Fruit fly (Drosophila melanogaster) whole organism, embryonic: ENCODE measurements around the gene in.
A peak's percentile ranks its signal among the peaks of the same experiment; 100 is the strongest.

Experiments
- Atf6 ChIP-seq: fragments of 200-800 bp; sonication (Bioruptor generic); IDR thresholded peaks from 2 replicates; pipeline ENCODE4 v1.3.6; 2022; ENCODE audit warnings: missing biosample characterization, missing genetic modification characterization
- Bteb2 ChIP-seq: fragments of 200-800 bp; sonication (Bioruptor generic); optimal IDR thresholded peaks from 2 replicates; lab custom pipeline; 2016; ENCODE audit warnings: missing biosample characterization, missing genetic modification characterization
- CG10209 ChIP-seq: fragments of 200-800 bp; sonication (Bioruptor generic); optimal IDR thresholded peaks from 3 replicates; lab custom pipeline; 2017; ENCODE audit warnings: missing biosample characterization, mild to moderate bottlenecking, missing genetic modification characterization, missing genetic modification reagents
- CG10654 ChIP-seq: fragments of 200-800 bp; sonication (Bioruptor generic); optimal IDR thresholded peaks from 2 replicates; lab custom pipeline; 2016; ENCODE audit warnings: missing biosample characterization, missing genetic modification characterization
- CG11504 ChIP-seq: fragments of 200-800 bp; sonication (Bioruptor generic); optimal IDR thresholded peaks from 3 replicates; lab custom pipeline; 2019; ENCODE audit warnings: missing biosample characterization, mild to moderate bottlenecking, missing genetic modification characterization, moderate library complexity
- CG11696 ChIP-seq: fragments of 200-800 bp; sonication (Bioruptor generic); IDR thresholded peaks from 2 replicates; pipeline ENCODE4 v1.3.6; 2022; ENCODE audit warnings: missing biosample characterization, missing genetic modification characterization
- CG12659 ChIP-seq: fragments of 200-800 bp; sonication (Bioruptor generic); optimal IDR thresholded peaks from 3 replicates; lab custom pipeline; 2017; ENCODE audit warnings: mild to moderate bottlenecking, missing biosample characterization, missing genetic modification reagents, missing genetic modification characterization
- CG12744 ChIP-seq: fragments of 200-800 bp; sonication (Bioruptor generic); optimal IDR thresholded peaks from 2 replicates; lab custom pipeline; 2016; ENCODE audit warnings: missing biosample characterization, missing genetic modification characterization
- CG13123 ChIP-seq: fragments of 200-800 bp; sonication (Bioruptor generic); optimal IDR thresholded peaks from 2 replicates; lab custom pipeline; 2016; ENCODE audit warnings: missing biosample characterization, missing genetic modification characterization
- CG13296 ChIP-seq: fragments of 200-800 bp; sonication (Bioruptor generic); optimal IDR thresholded peaks from 3 replicates; lab custom pipeline; 2018; ENCODE audit warnings: missing biosample characterization, mild to moderate bottlenecking, missing genetic modification characterization
- CG1602 ChIP-seq: fragments of 200-800 bp; sonication (Bioruptor generic); optimal IDR thresholded peaks from 3 replicates; lab custom pipeline; 2016; ENCODE audit warnings: missing biosample characterization, missing genetic modification characterization
- CG16779 ChIP-seq: fragments of 200-800 bp; sonication (Bioruptor generic); IDR thresholded peaks from 2 replicates; pipeline ENCODE4 v1.3.6; 2022; ENCODE audit warnings: missing biosample characterization, missing genetic modification characterization
- CG17328 ChIP-seq: fragments of 200-800 bp; sonication (Bioruptor generic); IDR thresholded peaks from 2 replicates; pipeline ENCODE4 v1.3.6; 2022; ENCODE audit warnings: missing biosample characterization, missing genetic modification characterization
- CG17385 ChIP-seq: fragments of 200-800 bp; sonication (Bioruptor generic); optimal IDR thresholded peaks from 3 replicates; lab custom pipeline; 2018; ENCODE audit warnings: missing biosample characterization, mild to moderate bottlenecking, missing genetic modification characterization
- CG17912 ChIP-seq: fragments of 200-800 bp; sonication (Bioruptor generic); optimal IDR thresholded peaks from 2 replicates; lab custom pipeline; 2018; ENCODE audit warnings: missing biosample characterization, mild to moderate bottlenecking, missing genetic modification characterization
- CG31224 ChIP-seq: fragments of 200-800 bp; sonication (Bioruptor generic); IDR thresholded peaks from 2 replicates; pipeline ENCODE4 v1.3.6; 2022; ENCODE audit warnings: missing biosample characterization, missing genetic modification characterization
- CG32767 ChIP-seq: fragments of 200-800 bp; sonication (Bioruptor generic); IDR thresholded peaks from 2 replicates; pipeline ENCODE4 v1.3.6; 2022; ENCODE audit warnings: missing biosample characterization, missing genetic modification characterization
- CG33213 ChIP-seq: fragments of 200-800 bp; sonication (Bioruptor generic); optimal IDR thresholded peaks from 3 replicates; lab custom pipeline; 2016; ENCODE audit warnings: missing biosample characterization, missing genetic modification characterization
- CG4424 ChIP-seq: fragments of 200-800 bp; sonication (Bioruptor generic); optimal IDR thresholded peaks from 3 replicates; lab custom pipeline; 2016; ENCODE audit warnings: missing biosample characterization, missing genetic modification characterization
- CG4820 ChIP-seq: fragments of 200-800 bp; sonication (Bioruptor generic); optimal IDR thresholded peaks from 3 replicates; lab custom pipeline; 2016; ENCODE audit warnings: missing biosample characterization, missing genetic modification characterization
- CG6272 ChIP-seq: fragments of 200-800 bp; sonication (Bioruptor generic); IDR thresholded peaks from 2 replicates; pipeline ENCODE4 v1.3.6; 2022; ENCODE audit warnings: missing biosample characterization, missing genetic modification characterization
- CG6813 ChIP-seq: fragments of 200-800 bp; sonication (Bioruptor generic); optimal IDR thresholded peaks from 2 replicates; lab custom pipeline; 2017; ENCODE audit warnings: missing biosample characterization, missing genetic modification characterization, mild to moderate bottlenecking, moderate library complexity, missing genetic modification reagents
- CG7372 ChIP-seq: fragments of 200-800 bp; sonication (Bioruptor generic); IDR thresholded peaks from 2 replicates; pipeline ENCODE4 v1.3.6; 2022; ENCODE audit warnings: missing biosample characterization, missing genetic modification characterization
- CG7745 ChIP-seq: fragments of 200-800 bp; sonication (Bioruptor generic); optimal IDR thresholded peaks from 2 replicates; lab custom pipeline; 2018; ENCODE audit warnings: missing biosample characterization, mild to moderate bottlenecking, missing genetic modification characterization, moderate library complexity
- Dad ChIP-seq: fragments of 200-800 bp; sonication (Bioruptor generic); optimal IDR thresholded peaks from 3 replicates; lab custom pipeline; 2016; ENCODE audit warnings: missing biosample characterization, missing genetic modification characterization
- Dek ChIP-seq: fragments of 200-800 bp; sonication (Bioruptor generic); optimal IDR thresholded peaks from 3 replicates; lab custom pipeline; 2019; ENCODE audit warnings: missing biosample characterization, mild to moderate bottlenecking, missing genetic modification characterization, moderate library complexity
- Gsc ChIP-seq: fragments of 200-800 bp; sonication (Bioruptor generic); IDR thresholded peaks from 2 replicates; pipeline ENCODE4 v1.3.6; 2022; ENCODE audit warnings: missing biosample characterization, missing genetic modification characterization
- HmgZ ChIP-seq: fragments of 200-800 bp; sonication (Bioruptor generic); optimal IDR thresholded peaks from 2 replicates; lab custom pipeline; 2018; ENCODE audit warnings: missing biosample characterization, mild to moderate bottlenecking, missing genetic modification characterization
- Hmx ChIP-seq: fragments of 200-800 bp; sonication (Bioruptor generic); optimal IDR thresholded peaks from 2 replicates; lab custom pipeline; 2016; ENCODE audit warnings: missing biosample characterization, missing genetic modification characterization
- Hr51 ChIP-seq, 2 experiments: fragments of 200-800 bp; sonication (Bioruptor generic); optimal IDR thresholded peaks; 2 replicates in 1 of 2; 3 replicates in 1 of 2; lab custom pipeline; 2016 to 2018; ENCODE audit warnings: missing biosample characterization in 2 of 2, missing genetic modification characterization in 2 of 2, mild to moderate bottlenecking in 1 of 2, moderate library complexity in 1 of 2
- NfI ChIP-seq: fragments of 200-800 bp; sonication (Bioruptor generic); optimal IDR thresholded peaks from 3 replicates; lab custom pipeline; 2018; ENCODE audit warnings: missing biosample characterization, mild to moderate bottlenecking, missing genetic modification characterization, moderate library complexity
- Ptx1 ChIP-seq: fragments of 200-800 bp; sonication (Bioruptor generic); IDR thresholded peaks from 2 replicates; pipeline ENCODE4 v1.3.6; 2022; ENCODE audit warnings: missing biosample characterization, missing genetic modification characterization
- Rfx ChIP-seq: fragments of 200-800 bp; sonication (Bioruptor generic); IDR thresholded peaks from 2 replicates; pipeline ENCODE4 v1.3.6; 2022; ENCODE audit warnings: missing biosample characterization, missing genetic modification characterization
- ac ChIP-seq: fragments of 200-800 bp; sonication (Bioruptor generic); optimal IDR thresholded peaks from 3 replicates; lab custom pipeline; 2017; ENCODE audit warnings: missing biosample characterization, mild to moderate bottlenecking, missing genetic modification characterization
- ase ChIP-seq: fragments of 200-800 bp; sonication (Bioruptor generic); IDR thresholded peaks from 3 replicates; pipeline ENCODE4 v1.3.6; 2022; ENCODE audit warnings: missing biosample characterization, missing genetic modification characterization
- btn ChIP-seq: fragments of 200-800 bp; sonication (Bioruptor generic); optimal IDR thresholded peaks from 2 replicates; lab custom pipeline; 2016; ENCODE audit warnings: missing biosample characterization, missing genetic modification characterization
- crp ChIP-seq, 2 experiments: fragments of 200-800 bp; sonication (Bioruptor generic); optimal IDR thresholded peaks; 2 replicates in 1 of 2; 3 replicates in 1 of 2; lab custom pipeline; 2017; ENCODE audit warnings: missing biosample characterization in 2 of 2, missing genetic modification characterization in 2 of 2, mild to moderate bottlenecking in 1 of 2, moderate library complexity in 1 of 2
- dan ChIP-seq: fragments of 200-800 bp; sonication (Bioruptor generic); IDR thresholded peaks from 2 replicates; pipeline ENCODE4 v1.3.6; 2022; ENCODE audit warnings: missing biosample characterization, missing genetic modification characterization
- danr ChIP-seq: fragments of 200-800 bp; sonication (Bioruptor generic); IDR thresholded peaks from 2 replicates; pipeline ENCODE4 v1.3.6; 2022; ENCODE audit warnings: missing biosample characterization, missing genetic modification characterization
- ham ChIP-seq: fragments of 200-800 bp; sonication (Bioruptor generic); IDR thresholded peaks from 2 replicates; pipeline ENCODE4 v1.3.6; 2022; ENCODE audit warnings: missing biosample characterization, missing genetic modification characterization
- odd ChIP-seq: fragments of 200-800 bp; sonication (Bioruptor generic); optimal IDR thresholded peaks from 2 replicates; lab custom pipeline; 2017; ENCODE audit warnings: missing biosample characterization, mild to moderate bottlenecking, missing genetic modification characterization
- peb ChIP-seq: fragments of 200-800 bp; sonication (Bioruptor generic); IDR thresholded peaks from 2 replicates; pipeline ENCODE4 v1.3.6; 2022; ENCODE audit warnings: missing biosample characterization, missing genetic modification characterization
- pita ChIP-seq: fragments of 200-800 bp; sonication (Bioruptor generic); optimal IDR thresholded peaks from 2 replicates; lab custom pipeline; 2017; ENCODE audit warnings: missing biosample characterization, mild to moderate bottlenecking, missing genetic modification characterization
- pum ChIP-seq: fragments of 200-800 bp; sonication (Bioruptor generic); optimal IDR thresholded peaks from 2 replicates; lab custom pipeline; 2016; ENCODE audit warnings: missing biosample characterization, missing genetic modification characterization
- seq ChIP-seq: fragments of 200-800 bp; sonication (Bioruptor generic); IDR thresholded peaks from 2 replicates; pipeline ENCODE4 v1.3.6; 2022; ENCODE audit warnings: missing biosample characterization, missing genetic modification characterization
- shn ChIP-seq: fragments of 200-800 bp; sonication (Bioruptor generic); optimal IDR thresholded peaks from 3 replicates; lab custom pipeline; 2016; ENCODE audit warnings: missing biosample characterization, missing genetic modification characterization
- sr ChIP-seq: fragments of 200-800 bp; sonication (Bioruptor generic); IDR thresholded peaks from 3 replicates; pipeline ENCODE4 v1.3.6; 2022; ENCODE audit warnings: missing biosample characterization, missing genetic modification characterization
- tap ChIP-seq: fragments of 200-800 bp; optimal IDR thresholded peaks from 3 replicates; lab custom pipeline; 2019; ENCODE audit warnings: missing biosample characterization, mild to moderate bottlenecking, missing genetic modification characterization, moderate library complexity
- vvl ChIP-seq: fragments of 200-800 bp; sonication (Bioruptor generic); IDR thresholded peaks from 2 replicates; pipeline ENCODE4 v1.3.6; 2022; ENCODE audit warnings: missing biosample characterization, missing genetic modification characterization
- wek ChIP-seq: fragments of 200-800 bp; sonication (Bioruptor generic); optimal IDR thresholded peaks from 3 replicates; lab custom pipeline; 2018; ENCODE audit warnings: missing biosample characterization, mild to moderate bottlenecking, missing genetic modification characterization, moderate library complexity

The in gene

DNA sequence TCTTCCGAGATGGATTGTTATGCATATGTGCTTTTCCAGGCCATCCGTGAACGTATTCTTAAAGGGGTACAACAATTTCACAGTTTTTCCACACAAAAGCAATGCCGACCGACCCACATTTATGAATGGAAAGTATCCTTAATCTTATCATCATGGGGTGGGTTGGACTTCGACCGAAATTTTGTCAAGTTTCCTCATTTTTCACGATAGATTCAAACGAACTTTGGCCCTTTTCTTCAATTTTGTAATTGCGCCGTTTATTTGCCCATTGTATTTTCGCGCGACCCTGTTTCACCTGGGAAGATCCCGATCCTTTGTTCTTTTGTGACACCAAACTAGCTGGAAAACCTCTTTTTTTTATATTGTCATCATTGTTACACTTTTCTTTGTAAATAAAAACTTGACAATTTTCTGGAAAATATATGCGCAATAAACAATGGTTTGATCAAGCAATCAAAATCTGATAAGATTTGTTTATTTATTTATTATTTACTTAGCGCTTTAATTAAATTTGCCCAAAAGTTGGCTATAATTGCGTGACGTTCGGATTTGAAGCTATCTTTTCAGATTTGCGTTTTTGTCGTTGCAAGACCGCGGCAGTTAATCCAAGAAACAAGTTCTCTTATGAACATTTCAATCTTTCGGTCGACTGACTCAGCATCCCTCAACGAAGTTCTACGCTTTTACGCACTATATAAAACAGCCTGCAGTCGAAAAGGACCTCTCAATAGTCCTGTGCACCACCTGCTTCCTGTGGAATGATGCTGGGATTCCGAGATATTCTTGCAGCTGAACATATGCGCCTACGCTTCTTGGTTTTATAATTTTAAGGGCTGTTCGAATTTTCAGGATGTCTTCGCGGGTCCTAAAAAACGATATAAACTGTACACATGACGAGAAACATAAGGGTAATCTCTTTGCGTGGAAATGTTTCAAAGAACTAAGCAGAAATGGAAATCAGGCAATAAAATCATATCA lies 39.3 kb downstream of the in start (continued):
- TF ChIP-seq CG17912: peak; percentile 19
- TF ChIP-seq btn (GFP tag; lab: Kevin White, UChicago): no peak
- no peak for TF ChIP-seq danr (GFP tag; lab: Robert Waterston, UW)
- TF ChIP-seq ac (GFP tag; lab: Kevin White, UChicago): peak; percentile 21
- no peak for TF ChIP-seq Gsc
- peak; percentile 73 for TF ChIP-seq CG13296 (GFP tag; lab: Kevin White, UChicago)
- TF ChIP-seq CG10209 (GFP tag; lab: Kevin White, UChicago): no peak
- no peak for TF ChIP-seq peb
- no peak for TF ChIP-seq CG17328 (GFP tag; lab: Robert Waterston, UW)
- no peak for TF ChIP-seq CG31224 (GFP tag; lab: Robert Waterston, UW)
- TF ChIP-seq CG4820 (GFP tag; lab: Kevin White, UChicago): no peak
- TF ChIP-seq sr (GFP tag; lab: Robert Waterston, UW): no peak
- TF ChIP-seq Rfx: no peak; the same call in 1 of the 2 replicates
- TF ChIP-seq odd (GFP tag; lab: Kevin White, UChicago): peak; percentile 27
- TF ChIP-seq CG32767 (GFP tag; lab: Robert Waterston, UW): no peak
- no peak for TF ChIP-seq CG11696 (GFP tag; lab: Robert Waterston, UW)
- no peak for TF ChIP-seq CG16779 (GFP tag; lab: Robert Waterston, UW)
- peak; percentile 56 for TF ChIP-seq CG6813 (GFP tag; lab: Kevin White, UChicago)
- TF ChIP-seq CG33213: no peak
- no peak for TF ChIP-seq shn
- TF ChIP-seq CG4424 (GFP tag; lab: Kevin White, UChicago): no peak
- no peak for TF ChIP-seq Hmx
- TF ChIP-seq Hr51 (GFP tag; optimal IDR thresholded peaks at IDR 0.05; lab: Kevin White, UChicago): peak in 1 of 2 experiments; percentile 8
- TF ChIP-seq CG12659 (GFP tag; lab: Kevin White, UChicago): peak; percentile 9
- TF ChIP-seq CG1602 (GFP tag; lab: Kevin White, UChicago): no peak
- peak; percentile 20 for TF ChIP-seq tap (tag; lab: Kevin White, UChicago)
- no peak for TF ChIP-seq CG7372 (GFP tag; lab: Robert Waterston, UW)
- TF ChIP-seq seq (GFP tag; lab: Robert Waterston, UW): no peak
- TF ChIP-seq CG13123 (GFP tag; lab: Kevin White, UChicago): no peak
- TF ChIP-seq Atf6 (GFP tag; lab: Robert Waterston, UW): no peak
- TF ChIP-seq NfI (GFP tag; lab: Kevin White, UChicago): peak; percentile 44
- TF ChIP-seq CG12744 (GFP tag; lab: Kevin White, UChicago): peak; percentile 25
- TF ChIP-seq vvl (GFP tag; lab: Robert Waterston, UW): peak; percentile 47; the same call in 1 of the 2 replicates
- TF ChIP-seq CG7745 (tag; lab: Kevin White, UChicago): peak; percentile 88
- TF ChIP-seq ase (GFP tag; lab: Robert Waterston, UW): no peak
- no peak for TF ChIP-seq pita
- TF ChIP-seq CG17385: peak; percentile 45
- no peak for TF ChIP-seq Dad
- TF ChIP-seq Dek: peak; percentile 15
- TF ChIP-seq Ptx1: no peak
- no peak for TF ChIP-seq dan
- no peak for TF ChIP-seq Bteb2 (GFP tag; lab: Kevin White, UChicago)
- TF ChIP-seq pum (GFP tag; lab: Kevin White, UChicago): no peak
- no peak for TF ChIP-seq crp (GFP tag; optimal IDR thresholded peaks at IDR 0.05; lab: Kevin White, UChicago)
- no peak for TF ChIP-seq CG10654 (GFP tag; lab: Kevin White, UChicago)
- TF ChIP-seq CG11504 (tag; lab: Kevin White, UChicago): peak; percentile 3
- no peak for TF ChIP-seq CG6272 (GFP tag; lab: Robert Waterston, UW)
- TF ChIP-seq HmgZ (tag; lab: Kevin White, UChicago): peak; percentile 48
- TF ChIP-seq wek (GFP tag; lab: Kevin White, UChicago): peak; percentile 41
- TF ChIP-seq ham (GFP tag; lab: Robert Waterston, UW): no peak
